Fruit fly (Drosophila melanogaster): ENCODE measurements around the gene out.

DNA sequence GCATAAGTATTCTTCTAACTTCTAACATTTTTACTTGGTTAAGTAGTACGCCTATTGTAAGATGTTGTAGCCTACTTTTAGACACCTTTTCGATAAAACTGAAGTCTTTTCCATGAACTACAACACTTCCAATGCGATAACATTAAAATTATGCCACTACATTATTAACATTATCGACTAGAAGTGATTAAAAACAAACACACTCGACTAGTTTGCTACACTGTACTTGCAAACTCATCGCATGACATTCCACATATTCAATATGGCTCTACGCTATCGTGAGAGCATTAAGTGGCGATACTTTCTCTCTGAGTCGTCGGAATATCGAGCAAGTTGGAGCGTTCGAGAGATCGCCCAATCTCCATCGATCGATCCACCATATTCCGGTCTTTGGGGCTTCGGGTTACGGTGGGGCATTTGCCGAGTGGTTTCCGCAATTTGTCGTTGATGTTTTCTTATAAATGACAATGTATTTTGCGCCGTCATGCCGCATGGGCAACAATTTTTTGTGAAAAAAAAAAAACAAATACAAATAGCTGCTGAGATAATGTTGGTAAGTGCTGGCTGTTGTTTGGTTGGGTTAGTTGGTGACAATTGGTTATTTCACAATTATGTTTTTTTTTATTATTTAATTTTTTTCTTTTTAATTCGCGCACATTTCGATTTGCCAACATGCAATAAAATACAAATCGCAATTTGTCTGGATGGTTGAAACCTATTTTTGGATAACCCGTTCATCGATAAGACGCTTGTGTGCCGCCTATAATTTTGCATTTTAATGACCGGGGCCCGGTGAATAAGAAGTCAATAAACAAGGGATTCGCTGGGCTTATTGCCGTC lies 6.3 kb downstream of the out start:
- TF ChIP-seq CG10462 (GFP tag; optimal IDR thresholded peaks at IDR 0.05) (no peak), Spps (tag; optimal IDR thresholded peaks at IDR 0.05) (no peak), Lpt (GFP tag; optimal IDR thresholded peaks at IDR 0.05) (no peak), CG4854 (GFP tag; optimal IDR thresholded peaks at IDR 0.05) (no peak), da (GFP tag; optimal IDR thresholded peaks at IDR 0.05) (no peak), CG10321 (GFP tag; IDR thresholded peaks at IDR 0.05) (no peak), CG6813 (GFP tag; optimal IDR thresholded peaks at IDR 0.05) (no peak), Nf-YB (GFP tag; optimal IDR thresholded peaks at IDR 0.05) (no peak), gce (GFP tag; IDR thresholded peaks at IDR 0.05) (no peak), disco-r (GFP tag; optimal IDR thresholded peaks at IDR 0.05) (no peak), grau (tag; optimal IDR thresholded peaks at IDR 0.05) (no peak), bigmax (GFP tag; optimal IDR thresholded peaks at IDR 0.05) (no peak), CG17912 (GFP tag; optimal IDR thresholded peaks at IDR 0.05) (no peak)

Data from whole organism, embryonic.